Worm (Caenorhabditis elegans): ENCODE data around the gene T28C12.6.

DNA sequence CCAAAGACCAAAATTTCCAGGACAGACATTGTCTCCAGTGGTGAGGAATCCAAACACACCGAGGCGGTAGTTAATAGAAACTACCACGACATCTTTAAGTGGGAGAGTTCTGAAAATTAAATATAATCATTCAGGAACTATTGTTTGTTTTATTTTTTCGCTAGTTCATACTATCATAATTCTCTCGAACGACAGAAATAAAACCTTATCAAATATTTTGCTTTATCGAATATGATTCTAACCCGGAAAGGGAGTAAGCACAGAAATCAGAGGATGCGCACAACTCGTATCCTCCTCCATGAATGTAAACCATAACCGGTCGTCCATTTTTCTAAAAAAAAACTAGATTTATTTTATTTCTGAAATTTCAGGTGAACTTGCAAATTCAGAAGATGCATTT is 28.9 kb upstream of the T28C12.6 start:
- TF ChIP-seq him-1 (tag; optimal IDR thresholded peaks at IDR 0.05) (no peak), dao-5 (tag; optimal IDR thresholded peaks at IDR 0.05) (no peak), W03F9.2 (tag; optimal IDR thresholded peaks at IDR 0.05) (no peak)
